Worm (Caenorhabditis elegans) whole organism, L2 larva: Measurements from ENCODE around the gene ccm-3.

Experiments used
- alr-1 ChIP-seq: fragments of 150-350 bp; optimal IDR thresholded peaks from 2 replicates; lab custom pipeline; 2014; ENCODE audit warnings: missing biosample characterization, missing genetic modification characterization
- ceh-82 ChIP-seq: fragments of 150-350 bp; optimal IDR thresholded peaks from 2 replicates; lab custom pipeline; 2014; ENCODE audit warnings: missing biosample characterization, missing genetic modification characterization
- fos-1 ChIP-seq: fragments of 150-350 bp; optimal IDR thresholded peaks from 2 replicates; lab custom pipeline; 2014; ENCODE audit warnings: missing biosample characterization, missing genetic modification characterization
- lin-13 ChIP-seq: fragments of 150-350 bp; optimal IDR thresholded peaks from 2 replicates; lab custom pipeline; 2014; ENCODE audit warnings: missing biosample characterization, missing genetic modification reagents, missing genetic modification characterization
- lin-39 ChIP-seq: fragments of 150-350 bp; optimal IDR thresholded peaks from 2 replicates; lab custom pipeline; 2014; ENCODE audit warnings: missing biosample characterization, missing genetic modification reagents, missing genetic modification characterization
- nhr-12 ChIP-seq: fragments of 150-350 bp; optimal IDR thresholded peaks from 2 replicates; lab custom pipeline; 2014; ENCODE audit warnings: missing biosample characterization, missing genetic modification characterization

- TF ChIP-seq lin-39 (no peak), alr-1 (no peak), lin-13 (no peak), nhr-12 (tag; lab: Kevin White, UChicago) (no peak), fos-1 (tag; lab: Kevin White, UChicago) (no peak), ceh-82 (tag; lab: Kevin White, UChicago) (no peak)
Observed at ce11 chrII:10571967-10572366, 35.1 kb downstream of the ccm-3 start, which contains the start of gene C06A1.3.
